Worm (Caenorhabditis elegans) whole organism, late embryonic: ENCODE data around the gene idpp-6.
A peak's percentile ranks its signal among the peaks of the same experiment; 100 is the strongest.

ENCODE experiments used
- F13H6.1 ChIP-seq: sonication (generic microtip); optimal IDR thresholded peaks from 2 replicates; lab custom pipeline; 2016; ENCODE audit warnings: missing genetic modification characterization, missing compliant biosample characterization
- ama-1 ChIP-seq: fragments of 150-350 bp; optimal IDR thresholded peaks from 2 replicates; lab custom pipeline; 2014
- ceh-18 ChIP-seq: sonication (generic microtip); optimal IDR thresholded peaks from 2 replicates; lab custom pipeline; 2016; ENCODE audit warnings: missing genetic modification characterization, missing compliant biosample characterization
- ceh-34 ChIP-seq: sonication (generic microtip); optimal IDR thresholded peaks from 2 replicates; lab custom pipeline; 2016; ENCODE audit warnings: mild to moderate bottlenecking, missing genetic modification characterization, missing compliant biosample characterization
- unc-86 ChIP-seq: sonication (generic microtip); optimal IDR thresholded peaks from 2 replicates; lab custom pipeline; 2016; ENCODE audit warnings: missing genetic modification characterization, missing compliant biosample characterization

The idpp-6 gene

DNA sequence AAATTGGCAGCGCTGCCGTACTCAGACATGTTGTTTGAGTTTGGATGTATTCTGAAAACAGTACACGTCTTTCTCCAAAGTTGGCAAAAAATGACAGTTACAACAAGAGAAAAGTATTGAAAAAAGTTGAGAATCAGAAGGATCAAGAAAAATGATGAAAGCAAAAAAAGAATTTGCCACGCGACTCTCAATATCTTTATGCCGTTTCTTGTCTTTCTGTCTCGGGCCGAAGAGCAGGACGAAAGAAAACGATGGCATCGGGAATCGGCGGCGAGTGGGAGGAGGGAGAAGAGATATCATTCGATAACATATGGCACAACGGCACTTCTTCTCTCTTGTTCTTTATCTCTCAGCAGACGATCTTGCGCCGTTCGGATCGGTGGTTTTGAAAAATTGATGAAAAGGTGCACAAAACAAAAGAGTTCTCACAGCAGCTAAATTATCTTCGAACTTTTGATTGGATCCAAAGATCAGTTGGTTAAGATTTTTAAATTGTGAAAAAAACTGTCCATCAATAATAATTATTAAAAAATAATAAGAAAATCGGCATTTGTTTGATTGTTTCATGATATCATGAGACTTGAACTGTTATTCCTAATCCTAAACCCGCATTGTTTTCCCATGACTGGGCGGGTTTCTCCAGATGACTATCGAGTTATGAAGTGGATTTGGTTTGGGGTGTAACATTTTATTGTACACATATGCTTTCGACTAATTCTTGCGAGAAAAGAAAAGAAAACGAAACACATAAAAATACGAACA is 40.4 kb downstream of the idpp-6 start, which contains the start of gene gei-15:
gei-15 (minus strand) TSS at position 51 of the 762 bp plus-strand sequence.
- TF ChIP-seq ama-1 (lab: Kevin White, UChicago) (no peak), ceh-18 (tag; lab: Kevin White, UChicago) (peak; percentile 7), unc-86 (tag; lab: Kevin White, UChicago) (no peak), F13H6.1 (no peak)
- TF ChIP-seq, all 69 proteins: peak for 1

DNA sequence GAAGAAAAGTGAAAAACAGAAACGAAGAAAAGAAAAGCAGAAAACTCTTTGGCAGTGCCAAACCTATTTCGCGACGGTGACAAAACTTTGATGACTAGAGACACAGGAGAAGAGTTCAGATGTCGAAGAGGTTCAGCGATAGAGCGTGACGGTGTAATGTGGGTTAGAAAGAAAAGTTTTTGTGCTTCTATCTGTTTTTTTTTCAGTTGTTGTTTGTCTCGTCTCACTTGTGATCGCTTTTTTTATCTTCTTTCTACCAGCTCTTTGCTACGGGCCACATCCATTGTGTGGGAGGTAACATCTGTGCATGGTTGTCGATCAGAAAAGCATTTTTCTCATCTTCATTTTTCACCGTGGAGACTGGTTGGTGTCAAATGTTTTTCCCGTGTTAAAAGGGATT is 42.9 kb downstream of the idpp-6 start, which contains the start of gene F41B4.1:
F41B4.1 (minus strand) TSS at position 23 of the 400 bp plus-strand sequence.
- TF ChIP-seq ceh-34 (no peak), ceh-18 (tag; lab: Kevin White, UChicago) (peak; percentile 50)
